Fruit fly (Drosophila melanogaster): ENCODE results near the gene Fur1.
A peak's percentile ranks its signal among the peaks of the same experiment; 100 is the strongest.

Gene Fur1

dm6 chr3R:25515450-25516288 lies 42.8 kb upstream of the Fur1 start, which contains the start of gene msi:
msi (plus strand) TSS chr3R:25516118.
- TF ChIP-seq CG12768 (GFP tag; optimal IDR thresholded peaks at IDR 0.05) (peak; percentile 89), CG11617 (GFP tag; optimal IDR thresholded peaks at IDR 0.05) (peak; percentile 88), tj (GFP tag; optimal IDR thresholded peaks at IDR 0.05) (peak; percentile 69), CG7045 (GFP tag; optimal IDR thresholded peaks at IDR 0.05) (peak; percentile 92), Crg-1 (GFP tag; optimal IDR thresholded peaks at IDR 0.05) (peak; percentile 19), Clk (GFP tag; optimal IDR thresholded peaks at IDR 0.05) (peak; percentile 23), CG1620 (GFP tag; optimal IDR thresholded peaks at IDR 0.05) (no peak), bab1 (GFP tag; optimal IDR thresholded peaks at IDR 0.05) (peak; percentile 89), cic (GFP tag; optimal IDR thresholded peaks at IDR 0.05) (peak; percentile 60), pad (GFP tag; optimal IDR thresholded peaks at IDR 0.05) (peak; percentile 89), Mnt (GFP tag; optimal IDR thresholded peaks at IDR 0.05) (no peak), toe (GFP tag; optimal IDR thresholded peaks at IDR 0.05) (peak; percentile 15), CG7101 (tag; optimal IDR thresholded peaks at IDR 0.05) (peak; percentile 95), CG33017 (tag; optimal IDR thresholded peaks at IDR 0.05) (peak; percentile 97), CG5204 (GFP tag; optimal IDR thresholded peaks at IDR 0.05) (peak; percentile 31), cnc (optimal IDR thresholded peaks at IDR 0.05) (no peak), Hr96 (GFP tag; optimal IDR thresholded peaks at IDR 0.05) (no peak), CG14711 (tag; optimal IDR thresholded peaks at IDR 0.05) (peak; percentile 92), kay (GFP tag; ENCODE audit: borderline replicate concordance) (peak; percentile 23), ovo (GFP tag; optimal IDR thresholded peaks at IDR 0.05) (peak; percentile 35)

- TF ChIP-seq kay (GFP tag; ENCODE audit: borderline replicate concordance), result no peak
- TF ChIP-seq toe (GFP tag; optimal IDR thresholded peaks at IDR 0.05), result no peak
- TF ChIP-seq tj (GFP tag; optimal IDR thresholded peaks at IDR 0.05), result no peak
- TF ChIP-seq CG7101 (tag; optimal IDR thresholded peaks at IDR 0.05), result no peak
- TF ChIP-seq cnc (optimal IDR thresholded peaks at IDR 0.05), result no peak
- no peak for TF ChIP-seq cic (GFP tag; optimal IDR thresholded peaks at IDR 0.05)
- TF ChIP-seq CG14711 (tag; optimal IDR thresholded peaks at IDR 0.05), result no peak
- no peak for TF ChIP-seq Mnt (GFP tag; optimal IDR thresholded peaks at IDR 0.05)
- no peak for TF ChIP-seq Clk (GFP tag; optimal IDR thresholded peaks at IDR 0.05)
- no peak for TF ChIP-seq CG12768 (GFP tag; optimal IDR thresholded peaks at IDR 0.05)
These were observed 39.9 kb upstream of the Fur1 start for dm6 chr3R:25512750-25513149.

DNA sequence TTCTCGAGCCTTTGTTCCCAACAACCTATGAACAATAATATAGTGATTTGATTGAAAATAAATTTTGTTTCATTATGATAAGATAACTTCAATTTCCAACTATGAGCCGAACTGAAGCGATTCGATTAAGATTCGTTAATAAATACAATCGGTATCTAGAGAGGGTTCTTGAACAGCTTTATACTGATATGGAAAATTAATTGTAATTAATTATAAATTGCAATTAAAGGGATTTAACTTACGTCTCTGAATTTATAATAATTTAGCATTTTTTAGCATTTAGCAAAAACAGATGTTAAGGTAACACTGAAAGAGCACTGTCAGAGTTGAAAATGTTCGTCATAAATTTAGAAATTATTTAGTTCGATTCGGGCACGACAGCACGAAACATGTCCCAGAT lies 33.1 kb upstream of the Fur1 start, which contains the start of gene CG5111:
Gene CG5111, plus strand, starts transcription at position 301 of the 400 bp plus-strand sequence.
- no peak for TF ChIP-seq tj (GFP tag; optimal IDR thresholded peaks at IDR 0.05)
- TF ChIP-seq toe (GFP tag; optimal IDR thresholded peaks at IDR 0.05), result no peak
- TF ChIP-seq cic (GFP tag; optimal IDR thresholded peaks at IDR 0.05), result no peak
- TF ChIP-seq Mnt (GFP tag; optimal IDR thresholded peaks at IDR 0.05), result no peak
- no peak for TF ChIP-seq CG7101 (tag; optimal IDR thresholded peaks at IDR 0.05)
- TF ChIP-seq CG5204 (GFP tag; optimal IDR thresholded peaks at IDR 0.05), result no peak
- no peak for TF ChIP-seq CG14711 (tag; optimal IDR thresholded peaks at IDR 0.05)
- TF ChIP-seq cnc (optimal IDR thresholded peaks at IDR 0.05), result no peak
- TF ChIP-seq Crg-1 (GFP tag; optimal IDR thresholded peaks at IDR 0.05), result no peak

DNA sequence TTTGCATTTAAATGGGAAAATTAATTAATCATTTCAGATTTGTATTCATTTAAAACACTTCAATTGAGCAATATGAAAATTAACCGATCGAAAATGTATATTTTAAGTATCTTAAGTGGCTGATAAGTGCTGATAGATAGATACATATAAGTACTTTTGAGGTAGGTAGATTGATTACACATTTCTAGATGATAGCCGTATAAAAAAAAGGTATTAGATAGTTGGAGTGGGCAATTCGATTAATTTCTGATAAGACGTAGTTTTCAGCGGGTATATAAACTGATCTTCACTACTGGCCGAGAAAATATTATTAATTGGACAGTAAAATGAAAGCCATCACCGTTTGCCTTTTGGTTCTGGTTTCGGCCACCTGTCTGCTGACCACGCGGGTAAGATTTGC lies 32.0 kb upstream of the Fur1 start, which contains the start of gene CG5107:
Gene CG5107, plus strand, starts transcription at position 301 of the 400 bp plus-strand sequence.
- no peak for TF ChIP-seq CG7101 (tag; optimal IDR thresholded peaks at IDR 0.05)
- no peak for TF ChIP-seq tj (GFP tag; optimal IDR thresholded peaks at IDR 0.05)
- TF ChIP-seq bab1 (GFP tag; optimal IDR thresholded peaks at IDR 0.05), result no peak
- TF ChIP-seq CG5204 (GFP tag; optimal IDR thresholded peaks at IDR 0.05), result no peak
- TF ChIP-seq kay (GFP tag; ENCODE audit: borderline replicate concordance), result no peak
- no peak for TF ChIP-seq Crg-1 (GFP tag; optimal IDR thresholded peaks at IDR 0.05)
- no peak for TF ChIP-seq pad (GFP tag; optimal IDR thresholded peaks at IDR 0.05)
- TF ChIP-seq Hr96 (GFP tag; optimal IDR thresholded peaks at IDR 0.05), result no peak
- no peak for TF ChIP-seq cnc (optimal IDR thresholded peaks at IDR 0.05)
- no peak for TF ChIP-seq cic (GFP tag; optimal IDR thresholded peaks at IDR 0.05)
- TF ChIP-seq ovo (GFP tag; optimal IDR thresholded peaks at IDR 0.05), result no peak
- TF ChIP-seq CG12768 (GFP tag; optimal IDR thresholded peaks at IDR 0.05), result no peak
- no peak for TF ChIP-seq CG1620 (GFP tag; optimal IDR thresholded peaks at IDR 0.05)

DNA sequence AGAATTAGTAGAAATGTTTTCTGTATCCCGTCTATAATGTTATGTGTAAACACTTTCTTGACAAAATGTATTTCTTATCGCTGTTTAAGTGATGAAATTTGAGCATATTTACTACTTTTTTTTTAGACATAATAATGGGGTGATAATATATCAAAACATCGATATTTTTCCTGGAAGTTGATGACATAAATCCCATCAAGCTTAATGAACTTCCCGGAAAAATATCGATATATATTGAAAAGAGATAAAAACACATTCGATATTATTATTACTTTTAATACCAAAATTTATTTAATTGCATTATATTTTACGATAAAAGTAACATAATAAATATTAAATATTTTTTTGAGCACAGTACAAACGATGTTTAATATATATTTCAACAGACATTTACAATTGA lies 22.9 kb upstream of the Fur1 start:
- TF ChIP-seq CG7045 (GFP tag; optimal IDR thresholded peaks at IDR 0.05) (no peak), CG11617 (GFP tag; optimal IDR thresholded peaks at IDR 0.05) (no peak), Clk (GFP tag; optimal IDR thresholded peaks at IDR 0.05) (no peak), CG12768 (GFP tag; optimal IDR thresholded peaks at IDR 0.05) (no peak), toe (GFP tag; optimal IDR thresholded peaks at IDR 0.05) (no peak), pad (GFP tag; optimal IDR thresholded peaks at IDR 0.05) (no peak), cnc (optimal IDR thresholded peaks at IDR 0.05) (no peak), bab1 (GFP tag; optimal IDR thresholded peaks at IDR 0.05) (no peak), ovo (GFP tag; optimal IDR thresholded peaks at IDR 0.05) (no peak), Crg-1 (GFP tag; optimal IDR thresholded peaks at IDR 0.05) (no peak), CG1620 (GFP tag; optimal IDR thresholded peaks at IDR 0.05) (no peak), tj (GFP tag; optimal IDR thresholded peaks at IDR 0.05) (no peak), CG7101 (tag; optimal IDR thresholded peaks at IDR 0.05) (no peak), cic (GFP tag; optimal IDR thresholded peaks at IDR 0.05) (no peak), CG5204 (GFP tag; optimal IDR thresholded peaks at IDR 0.05) (no peak), CG14711 (tag; optimal IDR thresholded peaks at IDR 0.05) (no peak), kay (GFP tag; ENCODE audit: borderline replicate concordance) (no peak), Mnt (GFP tag; optimal IDR thresholded peaks at IDR 0.05) (no peak)

dm6 chr3R:25495072-25495471 lies 22.2 kb upstream of the Fur1 start, which contains the start of gene CG33494:
CG33494 (minus strand) TSS chr3R:25495161.
- TF ChIP-seq CG14711 (tag; optimal IDR thresholded peaks at IDR 0.05) (no peak), Mnt (GFP tag; optimal IDR thresholded peaks at IDR 0.05) (no peak), CG12768 (GFP tag; optimal IDR thresholded peaks at IDR 0.05) (no peak), cnc (optimal IDR thresholded peaks at IDR 0.05) (no peak), CG1620 (GFP tag; optimal IDR thresholded peaks at IDR 0.05) (no peak), CG33017 (tag; optimal IDR thresholded peaks at IDR 0.05) (no peak), Clk (GFP tag; optimal IDR thresholded peaks at IDR 0.05) (no peak), bab1 (GFP tag; optimal IDR thresholded peaks at IDR 0.05) (no peak), kay (GFP tag; ENCODE audit: borderline replicate concordance) (no peak), tj (GFP tag; optimal IDR thresholded peaks at IDR 0.05) (no peak), pad (GFP tag; optimal IDR thresholded peaks at IDR 0.05) (no peak), CG7045 (GFP tag; optimal IDR thresholded peaks at IDR 0.05) (no peak), CG11617 (GFP tag; optimal IDR thresholded peaks at IDR 0.05) (no peak), Hr96 (GFP tag; optimal IDR thresholded peaks at IDR 0.05) (no peak), CG7101 (tag; optimal IDR thresholded peaks at IDR 0.05) (no peak), cic (GFP tag; optimal IDR thresholded peaks at IDR 0.05) (no peak), toe (GFP tag; optimal IDR thresholded peaks at IDR 0.05) (no peak), ovo (GFP tag; optimal IDR thresholded peaks at IDR 0.05) (no peak), Crg-1 (GFP tag; optimal IDR thresholded peaks at IDR 0.05) (no peak)
